Worm (Caenorhabditis elegans): Measurements from ENCODE around the gene ttr-26.

The ttr-26 gene

ce11 chrV:18573199-18573598 is 13.1 kb upstream of the ttr-26 start:
- TF ChIP-seq nhr-47 (tag; optimal IDR thresholded peaks at IDR 0.05) (no peak), nhr-85 (tag) (peak; percentile 72), lsy-2 (tag; optimal IDR thresholded peaks at IDR 0.05) (peak in 1 of 2 experiments; percentile 59)

ce11 chrV:18571533-18571932 is 11.4 kb upstream of the ttr-26 start, which contains the start of gene Y51A2D.21:
Gene Y51A2D.21 (plus strand): TSS chrV:18571833.
- no peak for TF ChIP-seq lir-3 (tag; optimal IDR thresholded peaks at IDR 0.05; ENCODE audit: poor library complexity)
- no peak for TF ChIP-seq grh-1 (GFP tag; IDR thresholded peaks at IDR 0.05)
- no peak for TF ChIP-seq aly-2 (tag; optimal IDR thresholded peaks at IDR 0.05)
- TF ChIP-seq sup-37 (GFP tag; optimal IDR thresholded peaks at IDR 0.05), result no peak
- TF ChIP-seq nhr-19 (GFP tag; conservative IDR thresholded peaks at IDR 0.05), result no peak
- TF ChIP-seq aha-1 (tag; optimal IDR thresholded peaks at IDR 0.05), result no peak
- TF ChIP-seq nhr-237 (tag; optimal IDR thresholded peaks at IDR 0.05), result no peak
- TF ChIP-seq pax-3 (tag; optimal IDR thresholded peaks at IDR 0.05), result no peak
- TF ChIP-seq nhr-71 (tag; optimal IDR thresholded peaks at IDR 0.05), result no peak
- TF ChIP-seq Y116A8C.19 (tag; optimal IDR thresholded peaks at IDR 0.05; ENCODE audit: borderline replicate concordance), result no peak
- TF ChIP-seq pag-3 (tag; optimal IDR thresholded peaks at IDR 0.05; ENCODE audit: borderline replicate concordance, insufficient read depth), result no peak
- TF ChIP-seq lsy-2 (tag; optimal IDR thresholded peaks at IDR 0.05), result no peak
- TF ChIP-seq C04F5.9 (tag; optimal IDR thresholded peaks at IDR 0.05), result no peak
- no peak for TF ChIP-seq ceh-90 (tag; optimal IDR thresholded peaks at IDR 0.05)
- TF ChIP-seq lin-39 (tag; optimal IDR thresholded peaks at IDR 0.05), result no peak
- TF ChIP-seq nhr-84 (tag; optimal IDR thresholded peaks at IDR 0.05), result no peak
- TF ChIP-seq lin-14 (GFP tag; optimal IDR thresholded peaks at IDR 0.05), result no peak
- TF ChIP-seq mef-2 (tag; optimal IDR thresholded peaks at IDR 0.05), result no peak
- no peak for TF ChIP-seq tbx-2 (tag; optimal IDR thresholded peaks at IDR 0.05)
- no peak for TF ChIP-seq unc-98 (GFP tag; IDR thresholded peaks at IDR 0.05)

ce11 chrV:18569445-18569844 is 9.4 kb upstream of the ttr-26 start:
- TF ChIP-seq sox-4 (tag; optimal IDR thresholded peaks at IDR 0.05) (no peak), lin-13 (GFP tag; optimal IDR thresholded peaks at IDR 0.05) (no peak), sptf-1 (tag; optimal IDR thresholded peaks at IDR 0.05) (no peak), alr-1 (tag; optimal IDR thresholded peaks at IDR 0.05; ENCODE audit: borderline replicate concordance) (no peak), hlh-4 (tag; optimal IDR thresholded peaks at IDR 0.05) (no peak), pqm-1 (tag; optimal IDR thresholded peaks at IDR 0.05) (no peak), fkh-8 (tag; optimal IDR thresholded peaks at IDR 0.05) (no peak), mab-9 (GFP tag; IDR thresholded peaks at IDR 0.05) (no peak), nhr-71 (tag; optimal IDR thresholded peaks at IDR 0.05) (peak; percentile 25), zag-1 (tag; optimal IDR thresholded peaks at IDR 0.05) (no peak), ztf-4 (tag; optimal IDR thresholded peaks at IDR 0.05) (no peak), ceh-82 (tag; optimal IDR thresholded peaks at IDR 0.05) (no peak), unc-86 (tag; optimal IDR thresholded peaks at IDR 0.05) (no peak), C16A3.4 (tag; optimal IDR thresholded peaks at IDR 0.05) (no peak), skn-1 (tag; optimal IDR thresholded peaks at IDR 0.05) (no peak), lin-15B (tag; optimal IDR thresholded peaks at IDR 0.05) (no peak), nhr-84 (tag; optimal IDR thresholded peaks at IDR 0.05) (no peak), lir-3 (tag; optimal IDR thresholded peaks at IDR 0.05; ENCODE audit: poor library complexity) (no peak), irx-1 (tag; optimal IDR thresholded peaks at IDR 0.05) (no peak), unc-98 (GFP tag; IDR thresholded peaks at IDR 0.05) (no peak), fos-1 (tag; optimal IDR thresholded peaks at IDR 0.05) (no peak), elt-2 (tag; optimal IDR thresholded peaks at IDR 0.05) (no peak), dpl-1 (GFP tag; optimal IDR thresholded peaks at IDR 0.05) (peak in 1 of 3 experiments; percentile 15), egl-13 (tag; optimal IDR thresholded peaks at IDR 0.05) (no peak), snu-23 (GFP tag; optimal IDR thresholded peaks at IDR 0.05) (peak; percentile 40), swsn-7 (tag; optimal IDR thresholded peaks at IDR 0.05) (no peak), mdl-1 (tag; optimal IDR thresholded peaks at IDR 0.05) (peak in 1 of 2 experiments; percentile 39), ceh-8 (GFP tag; optimal IDR thresholded peaks at IDR 0.05) (no peak), egl-27 (tag; optimal IDR thresholded peaks at IDR 0.05) (no peak), lin-14 (GFP tag; optimal IDR thresholded peaks at IDR 0.05) (peak; percentile 67), lsy-2 (tag; optimal IDR thresholded peaks at IDR 0.05) (peak in 1 of 2 experiments; percentile 18), aly-2 (tag; optimal IDR thresholded peaks at IDR 0.05) (no peak), nhr-28 (tag; optimal IDR thresholded peaks at IDR 0.05) (no peak), xbp-1 (tag; optimal IDR thresholded peaks at IDR 0.05) (no peak), unc-62 (GFP tag; optimal IDR thresholded peaks at IDR 0.05) (no peak)

Measured in whole organism, L1 larva.